Fruit fly (Drosophila melanogaster) Kc167 (cell line): Measurements from ENCODE around the gene Pdi.

Experiments used
- Myc ChIP-seq: fragments of >200 bp; optimal IDR thresholded peaks from 2 replicates; lab custom pipeline; 2017; ENCODE audit warnings: missing external identifiers
- Sin3A ChIP-seq: fragments of >200 bp; optimal IDR thresholded peaks from 2 replicates; lab custom pipeline; 2018; ENCODE audit warnings: missing external identifiers
- h ChIP-seq: fragments of >200 bp; optimal IDR thresholded peaks from 3 replicates; lab custom pipeline; 2018; ENCODE audit warnings: missing external identifiers
- insv ChIP-seq: fragments of >200 bp; optimal IDR thresholded peaks from 3 replicates; lab custom pipeline; 2018; ENCODE audit warnings: missing external identifiers
- psq ChIP-seq: fragments of >200 bp; optimal IDR thresholded peaks from 2 replicates; lab custom pipeline; 2017; ENCODE audit warnings: missing external identifiers
- ttk ChIP-seq: sonication (Bioruptor generic); optimal IDR thresholded peaks from 2 replicates; lab custom pipeline; 2017; ENCODE audit warnings: missing external identifiers

Gene Pdi

DNA sequence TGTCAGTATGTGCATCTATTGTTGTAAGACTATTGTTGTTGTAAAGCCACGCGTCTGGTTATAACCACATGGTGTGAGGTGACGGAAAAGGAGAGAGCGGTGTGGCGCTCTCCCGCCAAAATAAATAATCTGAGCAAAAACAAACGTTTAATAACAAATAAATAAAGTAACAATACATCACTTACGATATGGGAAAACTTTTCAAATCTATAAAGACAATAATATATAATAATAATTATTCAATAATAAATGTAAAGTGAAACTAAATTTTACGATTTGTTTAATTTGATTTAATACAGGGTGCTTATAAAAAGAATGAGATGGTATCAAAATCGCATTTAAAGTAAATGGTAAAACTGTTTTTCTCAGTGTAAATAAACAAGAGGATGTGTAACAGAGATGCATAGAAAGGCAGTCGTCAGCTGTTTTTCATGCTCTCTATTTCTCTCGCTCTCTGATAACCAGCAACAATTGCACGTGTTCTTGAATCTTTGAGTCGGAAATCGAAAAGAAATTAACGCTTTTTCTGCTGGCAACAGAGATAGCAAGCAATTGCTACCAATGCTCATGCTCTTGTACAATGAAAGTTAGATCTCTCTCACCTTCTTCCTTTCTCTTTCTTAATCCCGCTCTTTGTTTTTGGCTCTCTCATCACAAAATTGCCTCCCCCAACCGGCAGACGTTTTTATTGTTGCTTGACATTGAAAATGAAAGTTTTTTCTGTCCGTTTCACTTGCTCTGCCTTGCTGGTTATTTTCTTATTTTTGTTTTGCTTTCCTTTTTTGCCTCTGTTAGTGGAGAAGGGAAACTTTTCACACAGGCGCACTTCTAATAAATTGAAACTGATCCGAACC lies 43.8 kb downstream of the Pdi start:
- no peak for TF ChIP-seq ttk (lab: Kevin White, UChicago)
- no peak for TF ChIP-seq Sin3A (lab: Kevin White, UChicago)
- no peak for TF ChIP-seq psq (lab: Kevin White, UChicago)
- no peak for TF ChIP-seq h (lab: Kevin White, UChicago)
- no peak for TF ChIP-seq Myc (lab: Kevin White, UChicago)
- no peak for TF ChIP-seq insv (lab: Kevin White, UChicago)

- TF ChIP-seq Sin3A (lab: Kevin White, UChicago), result no peak
- no peak for TF ChIP-seq ttk (lab: Kevin White, UChicago)
- no peak for TF ChIP-seq psq (lab: Kevin White, UChicago)
- TF ChIP-seq insv (lab: Kevin White, UChicago), result no peak
- no peak for TF ChIP-seq h (lab: Kevin White, UChicago)
- TF ChIP-seq Myc (lab: Kevin White, UChicago), result no peak
Observed at dm6 chr3L:15097878-15098520, 44.6 kb downstream of the Pdi start, which contains the start of gene Ctps. TSS of gene Ctps (plus strand) at chr3L:15097914.

dm6 chr3L:15094589-15095288 lies 47.9 kb downstream of the Pdi start, which contains the start of the genes sstn, Plp and GlyRS:
TSS of gene sstn (minus strand) at chr3L:15094719.
TSS of gene Plp (minus strand) at chr3L:15094724.
TSS of gene GlyRS (plus strand) at chr3L:15095142.
- TF ChIP-seq insv (lab: Kevin White, UChicago) (no peak), ttk (lab: Kevin White, UChicago) (no peak), h (lab: Kevin White, UChicago) (no peak), Sin3A (lab: Kevin White, UChicago) (no peak), psq (lab: Kevin White, UChicago) (no peak), Myc (lab: Kevin White, UChicago) (no peak)

DNA sequence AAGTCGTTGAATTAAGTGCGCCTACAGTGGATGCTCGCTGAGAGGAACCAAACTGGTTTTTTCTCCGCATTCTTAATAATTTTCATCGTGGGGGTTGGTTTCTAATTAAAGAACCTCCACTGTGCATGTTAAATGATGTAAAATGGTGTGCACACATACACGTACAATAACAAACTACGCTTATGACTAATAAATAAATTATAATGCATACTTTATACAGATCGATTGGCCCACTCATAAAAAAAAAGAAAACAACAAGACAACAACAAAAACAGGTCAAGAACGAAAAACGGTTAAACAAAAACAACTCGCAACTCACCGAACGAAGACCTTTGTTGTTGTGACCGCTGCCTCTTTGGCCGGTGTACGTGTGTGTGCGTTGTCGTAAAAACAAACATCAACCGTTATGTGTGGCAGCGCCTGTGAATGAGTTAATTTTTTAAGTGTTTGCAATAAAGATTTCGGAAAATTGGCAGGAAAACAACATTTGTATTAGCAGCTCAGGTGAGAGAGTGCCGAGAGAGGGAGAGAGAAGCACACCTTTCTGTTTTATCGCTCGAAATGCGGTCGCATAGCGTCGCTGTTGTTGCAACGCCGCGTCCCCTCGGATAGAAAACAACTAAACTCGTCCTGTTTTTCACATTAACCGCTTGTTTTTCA lies 48.6 kb downstream of the Pdi start:
- TF ChIP-seq Myc (lab: Kevin White, UChicago) (no peak), ttk (lab: Kevin White, UChicago) (no peak), h (lab: Kevin White, UChicago) (no peak), insv (lab: Kevin White, UChicago) (no peak), psq (lab: Kevin White, UChicago) (no peak), Sin3A (lab: Kevin White, UChicago) (no peak)

DNA sequence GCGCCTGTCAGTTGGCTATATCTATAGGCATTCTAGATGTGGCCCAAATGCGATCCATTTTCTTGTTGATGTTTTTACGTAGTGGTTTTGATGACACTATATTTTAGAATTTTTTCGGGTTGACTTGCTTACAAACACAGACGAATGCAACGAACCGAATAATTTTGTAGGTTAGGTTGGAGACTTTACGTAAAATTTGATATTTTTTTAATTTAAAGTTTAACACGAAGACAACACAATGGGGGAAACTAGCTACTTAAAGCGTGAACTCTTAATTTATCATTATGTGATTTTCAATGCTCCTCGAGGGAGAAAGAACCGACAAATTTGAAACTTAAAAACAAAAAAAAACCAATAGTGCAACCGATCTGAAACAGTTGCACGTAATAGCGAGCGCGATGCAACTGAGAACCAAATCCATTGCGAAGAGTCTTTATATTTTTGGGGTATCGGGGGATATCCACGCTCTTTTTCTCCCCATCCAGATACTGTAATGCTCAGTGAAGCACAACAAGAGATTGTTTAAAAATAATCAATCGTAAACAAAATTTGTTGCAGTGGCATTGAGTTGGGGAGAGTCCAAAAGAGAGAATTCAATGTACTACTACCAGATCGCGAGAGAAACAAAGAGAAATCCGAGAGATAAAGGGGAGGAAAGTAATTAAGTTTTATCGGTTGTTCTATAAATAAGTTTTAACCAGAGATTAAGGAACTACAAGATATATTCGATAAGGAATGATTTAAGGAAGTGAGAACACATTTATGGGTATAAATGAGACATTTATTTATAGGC lies 52.6 kb downstream of the Pdi start:
- TF ChIP-seq Myc (lab: Kevin White, UChicago) (no peak), psq (lab: Kevin White, UChicago) (no peak), insv (lab: Kevin White, UChicago) (no peak), h (lab: Kevin White, UChicago) (no peak), Sin3A (lab: Kevin White, UChicago) (no peak), ttk (lab: Kevin White, UChicago) (no peak)

DNA sequence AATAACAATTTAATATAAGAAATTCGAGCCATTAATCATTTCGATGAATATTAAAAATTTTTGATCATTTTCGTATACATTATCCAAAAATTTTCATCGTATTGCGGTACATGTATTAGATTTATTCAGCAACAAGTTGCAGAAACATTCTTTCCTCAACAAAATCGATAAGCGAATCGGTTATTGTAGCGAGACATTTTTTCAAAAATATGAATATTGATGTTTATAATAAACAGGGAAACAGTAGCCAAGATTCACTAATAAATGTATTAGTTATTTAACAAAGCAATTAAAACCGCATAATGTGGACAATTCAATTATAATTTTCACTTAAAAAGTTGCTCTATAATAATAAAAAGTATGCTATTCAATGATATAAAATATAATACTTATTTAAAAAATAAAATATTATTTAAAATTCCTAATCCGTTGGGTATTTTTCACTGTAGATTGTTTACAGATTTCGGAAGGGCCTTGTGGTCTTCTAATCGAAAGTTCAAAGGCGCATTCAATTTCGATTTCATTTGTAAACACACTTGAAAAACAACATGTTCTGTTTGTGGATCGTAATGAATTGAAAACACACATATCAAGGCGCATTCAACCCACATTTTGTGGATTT lies 53.4 kb downstream of the Pdi start:
- no peak for TF ChIP-seq psq (lab: Kevin White, UChicago)
- no peak for TF ChIP-seq h (lab: Kevin White, UChicago)
- no peak for TF ChIP-seq Sin3A (lab: Kevin White, UChicago)
- no peak for TF ChIP-seq insv (lab: Kevin White, UChicago)
- no peak for TF ChIP-seq Myc (lab: Kevin White, UChicago)
- TF ChIP-seq ttk (lab: Kevin White, UChicago), result no peak

- TF ChIP-seq ttk (lab: Kevin White, UChicago) (no peak), h (lab: Kevin White, UChicago) (no peak), Sin3A (lab: Kevin White, UChicago) (no peak), insv (lab: Kevin White, UChicago) (no peak), Myc (lab: Kevin White, UChicago) (no peak), psq (lab: Kevin White, UChicago) (no peak)
Observed at dm6 chr3L:15088285-15088684, 54.4 kb downstream of the Pdi start.
